Worm (Caenorhabditis elegans) whole organism, early embryonic: ENCODE results near the gene crn-7.

Experiments
- flt-1 ChIP-seq: fragments of 200-800 bp; sonication (Bioruptor generic); IDR thresholded peaks from 2 replicates; pipeline ENCODE4 v1.3.6; 2022; ENCODE audit warnings: missing genetic modification characterization, missing compliant biosample characterization
- sea-1 ChIP-seq: fragments of 200-800 bp; sonication (Bioruptor generic); conservative IDR thresholded peaks from 2 replicates; pipeline ENCODE4 v1.3.6; 2022; ENCODE audit warnings: missing genetic modification characterization, missing compliant biosample characterization
- tbx-37 ChIP-seq: fragments of 200-800 bp; sonication (Bioruptor generic); conservative IDR thresholded peaks from 2 replicates; pipeline ENCODE4 v1.3.6; 2022; ENCODE audit warnings: missing genetic modification reagents, missing genetic modification characterization, missing compliant biosample characterization

- TF ChIP-seq tbx-37 (GFP tag; lab: Robert Waterston, UW) (no peak), sea-1 (GFP tag; lab: Robert Waterston, UW) (no peak), flt-1 (GFP tag; lab: Robert Waterston, UW) (no peak)
Measured at ce11 chrIII:8245591-8245990, 22.7 kb upstream of the crn-7 start, which contains the start of gene C02F5.3.
